Worm (Caenorhabditis elegans) whole organism, L3 larva: Measurements from ENCODE around the gene F44D12.10.

ENCODE experiments used
- jun-1 ChIP-seq: fragments of 150-350 bp; optimal IDR thresholded peaks from 2 replicates; lab custom pipeline; 2014; ENCODE audit warnings: missing biosample characterization, missing genetic modification reagents, missing genetic modification characterization
- nhr-237 ChIP-seq: fragments of 150-350 bp; optimal IDR thresholded peaks from 2 replicates; lab custom pipeline; 2014; ENCODE audit warnings: missing biosample characterization, missing genetic modification characterization
- ztf-11 ChIP-seq: fragments of 150-350 bp; optimal IDR thresholded peaks from 2 replicates; lab custom pipeline; 2014; ENCODE audit warnings: missing biosample characterization, missing genetic modification characterization

DNA sequence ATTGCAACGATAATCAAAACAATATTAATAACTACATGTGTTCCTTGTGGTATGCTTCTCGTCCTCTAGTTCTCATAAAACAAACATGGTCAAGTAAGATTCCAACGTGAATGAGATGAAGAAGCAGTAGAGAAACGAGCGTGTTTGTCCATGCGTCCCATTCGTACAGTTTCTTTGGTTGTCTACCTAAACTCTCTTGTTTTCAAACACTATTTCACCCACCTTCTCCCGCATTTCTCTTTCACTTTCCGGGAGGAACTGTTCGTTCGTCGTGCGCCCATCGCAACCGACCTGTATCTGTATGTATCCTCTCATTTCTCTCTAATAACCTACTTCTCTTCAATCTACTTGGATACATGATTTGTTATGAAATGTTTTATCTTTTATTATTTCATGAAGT is 29.1 kb downstream of the F44D12.10 start:
- TF ChIP-seq ztf-11, result no peak
- TF ChIP-seq nhr-237, result no peak
- TF ChIP-seq jun-1 (tag; lab: Kevin White, UChicago), result no peak
